Worm (Caenorhabditis elegans) whole organism, midembryonic: ENCODE measurements around the gene srr-10.

Experiments used
- T22C8.4 ChIP-seq: fragments of 200-800 bp; sonication (Bioruptor generic); IDR thresholded peaks from 2 replicates; pipeline ENCODE4 v1.3.6; 2022; ENCODE audit warnings: missing genetic modification characterization, missing compliant biosample characterization
- cog-1 ChIP-seq: sonication (generic microtip); optimal IDR thresholded peaks from 2 replicates; lab custom pipeline; 2016; ENCODE audit warnings: missing genetic modification characterization, missing compliant biosample characterization
- flt-1 ChIP-seq: fragments of 200-800 bp; sonication (Bioruptor generic); IDR thresholded peaks from 2 replicates; pipeline ENCODE4 v1.3.6; 2022; ENCODE audit warnings: missing genetic modification characterization, missing compliant biosample characterization
- klf-2 ChIP-seq: fragments of 200-800 bp; sonication (Bioruptor generic); conservative IDR thresholded peaks from 2 replicates; pipeline ENCODE4 v1.3.6; 2022; ENCODE audit warnings: missing genetic modification reagents, missing genetic modification characterization, missing compliant biosample characterization
- med-1 ChIP-seq: sonication (generic microtip); optimal IDR thresholded peaks from 2 replicates; lab custom pipeline; 2017; ENCODE audit warnings: missing genetic modification characterization, mild to moderate bottlenecking, missing compliant biosample characterization, antibody characterized with exemption, missing genetic modification reagents; ENCODE audit not compliant: insufficient read depth
- ref-1 ChIP-seq: fragments of 200-800 bp; sonication (Bioruptor generic); conservative IDR thresholded peaks from 2 replicates; pipeline ENCODE4 v1.3.6; 2022; ENCODE audit warnings: missing genetic modification reagents, missing genetic modification characterization, missing compliant biosample characterization
- tab-1 ChIP-seq: fragments of 200-800 bp; sonication (Bioruptor generic); IDR thresholded peaks from 2 replicates; pipeline ENCODE4 v1.3.6; 2022; ENCODE audit warnings: missing genetic modification characterization, missing compliant biosample characterization
- ztf-23 ChIP-seq: fragments of 200-800 bp; sonication (Bioruptor generic); IDR thresholded peaks from 2 replicates; pipeline ENCODE4 v1.3.6; 2022; ENCODE audit warnings: missing genetic modification reagents, missing genetic modification characterization, missing compliant biosample characterization
- ztf-29 ChIP-seq: fragments of 200-800 bp; sonication (Bioruptor generic); IDR thresholded peaks from 2 replicates; pipeline ENCODE4 v1.3.6; 2022; ENCODE audit warnings: missing genetic modification reagents, missing genetic modification characterization, missing compliant biosample characterization

Gene srr-10

DNA sequence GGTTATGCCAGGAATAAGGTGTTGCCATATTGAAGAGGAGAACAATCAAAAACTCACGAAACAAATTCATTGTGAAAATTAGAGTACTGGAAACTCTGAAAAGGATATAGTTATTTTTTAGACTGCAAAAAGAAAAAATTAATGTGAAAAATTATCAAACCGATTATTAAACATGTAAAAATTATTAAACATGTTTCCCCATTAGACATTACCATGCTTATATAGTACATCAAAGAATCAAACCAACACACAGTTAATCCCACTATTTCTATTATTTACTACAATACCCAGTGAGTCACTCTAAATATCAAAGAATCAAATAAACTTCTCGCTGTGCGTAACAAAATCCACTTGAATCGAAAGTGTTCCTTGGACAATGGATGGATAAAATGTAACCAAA is 22.3 kb upstream of the srr-10 start, which contains the start of gene ZK105.13:
TSS of gene ZK105.13 (minus strand) at position 101 of the 400 bp plus-strand sequence.
- no peak for TF ChIP-seq ztf-23 (GFP tag; lab: Robert Waterston, UW)
- TF ChIP-seq tab-1 (GFP tag; lab: Robert Waterston, UW), result no peak
- no peak for TF ChIP-seq klf-2 (GFP tag; lab: Robert Waterston, UW)
- no peak for TF ChIP-seq ztf-29 (GFP tag; lab: Robert Waterston, UW)
- no peak for TF ChIP-seq med-1 (GFP tag; lab: Kevin White, UChicago)
- TF ChIP-seq flt-1, result no peak
- no peak for TF ChIP-seq ref-1 (GFP tag; lab: Robert Waterston, UW)

- TF ChIP-seq klf-2 (GFP tag; lab: Robert Waterston, UW) (no peak), ztf-29 (GFP tag; lab: Robert Waterston, UW) (no peak), ztf-23 (GFP tag; lab: Robert Waterston, UW) (no peak), T22C8.4 (no peak), cog-1 (tag; lab: Kevin White, UChicago) (no peak), med-1 (GFP tag; lab: Kevin White, UChicago) (no peak), flt-1 (no peak), ref-1 (GFP tag; lab: Robert Waterston, UW) (no peak), tab-1 (GFP tag; lab: Robert Waterston, UW) (no peak)
Observed at ce11 chrV:7713691-7714090, 21.7 kb upstream of the srr-10 start, which contains the start of gene ZK105.1. TSS of gene ZK105.1 (plus strand) at chrV:7713991.

DNA sequence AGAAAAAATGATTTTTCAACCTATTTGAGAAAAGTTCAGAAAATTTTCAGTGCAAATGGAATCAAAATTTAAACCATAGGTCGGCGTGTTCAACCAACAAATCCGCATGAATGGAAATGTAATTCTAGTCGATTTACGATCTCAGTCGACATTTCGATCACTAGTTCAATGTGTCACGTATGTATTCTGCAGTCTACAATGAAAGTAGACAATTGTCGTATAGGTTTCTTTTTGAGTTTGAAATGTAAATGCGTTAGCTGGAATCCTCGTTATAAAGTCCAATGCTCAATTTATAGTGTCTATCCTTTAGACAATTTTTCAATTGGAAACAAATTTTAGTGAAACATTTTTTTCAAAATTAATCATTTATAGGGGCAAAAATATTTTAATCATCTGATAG is 19.4 kb upstream of the srr-10 start, which contains the start of gene ZK105.12:
TSS of gene ZK105.12 (minus strand) at position 101 of the 400 bp plus-strand sequence.
- TF ChIP-seq med-1 (GFP tag; lab: Kevin White, UChicago), result no peak
- TF ChIP-seq ztf-29 (GFP tag; lab: Robert Waterston, UW), result no peak
- TF ChIP-seq T22C8.4, result no peak
- TF ChIP-seq klf-2 (GFP tag; lab: Robert Waterston, UW), result no peak
- no peak for TF ChIP-seq flt-1
- TF ChIP-seq cog-1 (tag; lab: Kevin White, UChicago), result no peak
- TF ChIP-seq tab-1 (GFP tag; lab: Robert Waterston, UW), result no peak
- TF ChIP-seq ztf-23 (GFP tag; lab: Robert Waterston, UW), result no peak
- no peak for TF ChIP-seq ref-1 (GFP tag; lab: Robert Waterston, UW)

DNA sequence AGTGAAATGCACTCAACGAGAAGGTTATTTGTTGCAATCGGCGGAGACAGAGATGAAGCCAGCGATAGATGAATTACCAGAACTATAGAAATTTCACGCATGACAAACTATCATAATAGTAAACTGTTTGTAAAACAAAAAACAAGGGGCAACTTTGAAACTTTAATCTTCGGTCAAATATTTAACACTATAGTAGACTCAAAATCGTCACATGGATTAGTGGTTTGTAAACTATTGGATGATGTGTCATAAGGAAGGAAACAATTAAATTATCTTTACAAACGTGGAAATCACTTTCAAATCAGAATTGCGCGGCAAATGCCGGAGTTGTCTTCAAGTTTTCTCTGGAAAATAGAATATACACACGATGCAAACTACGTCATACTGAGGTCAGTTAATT is 17.8 kb upstream of the srr-10 start, which contains the start of gene ZK105.5:
TSS of gene ZK105.5 (minus strand) at position 101 of the 400 bp plus-strand sequence.
- TF ChIP-seq tab-1 (GFP tag; lab: Robert Waterston, UW) (no peak), cog-1 (tag; lab: Kevin White, UChicago) (no peak), med-1 (GFP tag; lab: Kevin White, UChicago) (no peak), klf-2 (GFP tag; lab: Robert Waterston, UW) (no peak), ztf-29 (GFP tag; lab: Robert Waterston, UW) (no peak), ztf-23 (GFP tag; lab: Robert Waterston, UW) (no peak), ref-1 (GFP tag; lab: Robert Waterston, UW) (no peak), T22C8.4 (no peak), flt-1 (no peak)

DNA sequence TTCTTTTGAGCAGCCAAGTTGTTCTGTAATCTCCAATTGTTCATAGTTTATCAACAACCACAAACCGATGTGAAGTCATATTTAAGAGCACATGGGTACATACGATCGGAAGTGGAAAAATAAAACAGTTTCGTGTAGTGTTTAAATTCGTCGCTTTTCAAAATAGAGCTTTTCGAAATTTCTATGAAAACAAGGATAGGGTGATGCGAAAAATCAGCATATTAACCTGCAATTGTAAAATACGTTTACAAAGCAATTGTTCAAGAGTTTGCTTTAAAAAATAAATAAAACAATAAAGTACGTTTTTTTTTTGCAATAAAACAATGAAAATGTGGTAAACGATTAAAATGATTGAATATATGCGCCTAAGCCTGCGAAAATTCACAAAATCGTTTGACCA is 13.5 kb upstream of the srr-10 start, which contains the start of gene ZK105.14:
TSS of gene ZK105.14 (minus strand) at position 101 of the 400 bp plus-strand sequence.
- TF ChIP-seq flt-1 (no peak), tab-1 (GFP tag; lab: Robert Waterston, UW) (no peak), ztf-29 (GFP tag; lab: Robert Waterston, UW) (no peak), cog-1 (tag; lab: Kevin White, UChicago) (no peak), ref-1 (GFP tag; lab: Robert Waterston, UW) (no peak), med-1 (GFP tag; lab: Kevin White, UChicago) (no peak), T22C8.4 (no peak), ztf-23 (GFP tag; lab: Robert Waterston, UW) (no peak), klf-2 (GFP tag; lab: Robert Waterston, UW) (no peak)

ce11 chrV:7723967-7724544 is 11.4 kb upstream of the srr-10 start, which contains the start of the genes ZK105.6 and ZK105.8:
TSS of gene ZK105.6 (minus strand) at chrV:7724067.
TSS of gene ZK105.8 (plus strand) at chrV:7724494.
- no peak for TF ChIP-seq T22C8.4
- TF ChIP-seq ref-1 (GFP tag; lab: Robert Waterston, UW), result no peak
- TF ChIP-seq ztf-23 (GFP tag; lab: Robert Waterston, UW), result no peak
- no peak for TF ChIP-seq tab-1 (GFP tag; lab: Robert Waterston, UW)
- no peak for TF ChIP-seq ztf-29 (GFP tag; lab: Robert Waterston, UW)
- no peak for TF ChIP-seq med-1 (GFP tag; lab: Kevin White, UChicago)
- TF ChIP-seq klf-2 (GFP tag; lab: Robert Waterston, UW), result no peak
- no peak for TF ChIP-seq cog-1 (tag; lab: Kevin White, UChicago)
- TF ChIP-seq flt-1, result no peak

- TF ChIP-seq tab-1 (GFP tag; lab: Robert Waterston, UW) (no peak), T22C8.4 (no peak), ref-1 (GFP tag; lab: Robert Waterston, UW) (no peak), ztf-23 (GFP tag; lab: Robert Waterston, UW) (no peak), klf-2 (GFP tag; lab: Robert Waterston, UW) (no peak), med-1 (GFP tag; lab: Kevin White, UChicago) (no peak), flt-1 (no peak), cog-1 (tag; lab: Kevin White, UChicago) (no peak), ztf-29 (GFP tag; lab: Robert Waterston, UW) (no peak)
Observed at ce11 chrV:7726202-7726601, 9.2 kb upstream of the srr-10 start.

DNA sequence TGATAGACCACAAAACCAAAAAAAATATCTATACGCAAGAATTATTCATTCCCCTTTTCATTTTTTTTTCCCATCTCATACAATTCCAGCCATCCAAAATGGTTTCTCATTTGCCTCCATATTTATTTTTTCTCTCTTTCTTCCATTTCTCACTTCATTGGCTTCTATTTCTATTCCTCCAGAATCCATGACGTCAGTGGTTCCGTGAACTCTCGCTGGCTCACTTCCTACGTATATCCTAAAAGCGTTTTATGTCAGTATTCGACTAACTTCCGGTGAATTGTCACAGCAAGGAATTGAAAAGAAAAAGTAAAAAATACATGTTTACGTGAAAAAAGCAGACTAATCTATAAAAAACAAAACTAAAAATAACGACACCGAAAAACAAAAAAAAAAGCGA is 8.5 kb upstream of the srr-10 start:
- no peak for TF ChIP-seq T22C8.4
- TF ChIP-seq ztf-29 (GFP tag; lab: Robert Waterston, UW), result no peak
- no peak for TF ChIP-seq ztf-23 (GFP tag; lab: Robert Waterston, UW)
- TF ChIP-seq flt-1, result no peak
- no peak for TF ChIP-seq med-1 (GFP tag; lab: Kevin White, UChicago)
- TF ChIP-seq tab-1 (GFP tag; lab: Robert Waterston, UW), result no peak
- TF ChIP-seq klf-2 (GFP tag; lab: Robert Waterston, UW), result no peak
- no peak for TF ChIP-seq cog-1 (tag; lab: Kevin White, UChicago)
- no peak for TF ChIP-seq ref-1 (GFP tag; lab: Robert Waterston, UW)
